Worm (Caenorhabditis elegans): Measurements from ENCODE around the gene Y56A3A.2.

DNA sequence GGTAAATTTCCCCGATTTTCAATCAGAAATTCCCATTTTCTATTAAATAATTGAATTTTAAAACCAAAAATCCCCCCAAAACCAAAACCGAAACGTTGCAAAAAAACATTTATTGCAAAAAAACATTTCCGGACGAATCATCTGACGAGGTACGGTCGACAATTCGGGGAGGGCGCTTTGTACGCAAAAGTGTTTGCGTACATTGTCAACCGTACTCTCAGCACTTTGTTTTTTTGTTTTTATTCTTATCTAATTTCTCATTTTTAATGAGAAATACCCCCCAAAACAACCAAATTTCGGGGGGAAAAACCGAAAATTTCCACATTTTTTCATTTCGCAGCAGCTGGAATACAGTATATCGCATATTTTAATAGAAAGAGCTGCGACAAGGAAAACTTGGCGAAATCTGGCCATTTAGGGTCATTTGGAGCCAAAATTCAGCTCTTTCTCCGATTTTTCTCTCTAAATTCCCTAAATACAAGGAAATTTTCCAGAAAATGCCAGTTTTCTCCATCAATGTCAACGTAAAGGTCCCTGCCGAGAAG lies 14.3 kb downstream of the Y56A3A.2 start, which contains the start of gene mif-1:
- no peak for TF ChIP-seq him-1 (tag; optimal IDR thresholded peaks at IDR 0.05)
- peak; percentile 43 for TF ChIP-seq W03F9.2 (tag; optimal IDR thresholded peaks at IDR 0.05)
- no peak for TF ChIP-seq dao-5 (tag; optimal IDR thresholded peaks at IDR 0.05)
